Fruit fly (Drosophila melanogaster): ENCODE measurements around the gene Trp1.

Trp1 gene

dm6 chr2L:10004574-10004973, 4.6 kb upstream of the Trp1 start (continued):
- TF ChIP-seq nerfin-1 (tag; optimal IDR thresholded peaks at IDR 0.05) = peak; percentile 61
- no peak for TF ChIP-seq CG10209 (GFP tag; optimal IDR thresholded peaks at IDR 0.05)
- TF ChIP-seq esg (GFP tag; conservative IDR thresholded peaks at IDR 0.05) = no peak
- no peak for TF ChIP-seq dimm (GFP tag; IDR thresholded peaks at IDR 0.05)
- TF ChIP-seq oc (tag; optimal IDR thresholded peaks at IDR 0.05) = no peak
- peak; percentile 73 for TF ChIP-seq ci (GFP tag; IDR thresholded peaks at IDR 0.05)
- peak; percentile 17 for TF ChIP-seq HmgD (GFP tag; optimal IDR thresholded peaks at IDR 0.05)
- TF ChIP-seq zfh2 (GFP tag; optimal IDR thresholded peaks at IDR 0.05) = no peak
- no peak for TF ChIP-seq CG14014 (GFP tag; IDR thresholded peaks at IDR 0.05)
- TF ChIP-seq CG17912 (GFP tag; optimal IDR thresholded peaks at IDR 0.05) = peak; percentile 9
- TF ChIP-seq CG6689 (GFP tag; IDR thresholded peaks at IDR 0.05) = no peak
- peak; percentile 76 for TF ChIP-seq sd (tag; optimal IDR thresholded peaks at IDR 0.05)
- TF ChIP-seq CG4360 (GFP tag; IDR thresholded peaks at IDR 0.05) = peak; percentile 99
- TF ChIP-seq ab (GFP tag; optimal IDR thresholded peaks at IDR 0.05) = no peak
- no peak for TF ChIP-seq crc (GFP tag; optimal IDR thresholded peaks at IDR 0.05)
- peak; percentile 47 for TF ChIP-seq dm (GFP tag; optimal IDR thresholded peaks at IDR 0.05)
- TF ChIP-seq ro (GFP tag; IDR thresholded peaks at IDR 0.05) = no peak
- no peak for TF ChIP-seq salm (tag; optimal IDR thresholded peaks at IDR 0.05)
- TF ChIP-seq CG18764 (GFP tag; optimal IDR thresholded peaks at IDR 0.05) = no peak
- TF ChIP-seq onecut (GFP tag; IDR thresholded peaks at IDR 0.05) = no peak
- TF ChIP-seq bowl (GFP tag; IDR thresholded peaks at IDR 0.05) = no peak
- no peak for TF ChIP-seq ap (GFP tag; IDR thresholded peaks at IDR 0.05)
- no peak for TF ChIP-seq CG16815 (GFP tag; optimal IDR thresholded peaks at IDR 0.05)
- no peak for TF ChIP-seq CG17328 (GFP tag; IDR thresholded peaks at IDR 0.05)
- no peak for TF ChIP-seq CG2129 (GFP tag; IDR thresholded peaks at IDR 0.05; ENCODE audit: partially characterized antibody)
- TF ChIP-seq wek (GFP tag; optimal IDR thresholded peaks at IDR 0.05) = peak; percentile 15
- TF ChIP-seq NFAT (GFP tag; IDR thresholded peaks at IDR 0.05) = no peak
- peak; percentile 18; the same call in 1 of the 2 replicates for TF ChIP-seq Drgx (GFP tag; IDR thresholded peaks at IDR 0.05)
- no peak for TF ChIP-seq aop (GFP tag; IDR thresholded peaks at IDR 0.05)
- no peak for TF ChIP-seq Dip2 (GFP tag; IDR thresholded peaks at IDR 0.05)
- TF ChIP-seq CG4328 (GFP tag; optimal IDR thresholded peaks at IDR 0.05) = no peak
- TF ChIP-seq amos (GFP tag; IDR thresholded peaks at IDR 0.05; ENCODE audit: partially characterized antibody) = no peak
- TF ChIP-seq CG6654 (GFP tag; optimal IDR thresholded peaks at IDR 0.05) = no peak
- TF ChIP-seq mam (GFP tag; optimal IDR thresholded peaks at IDR 0.05) = no peak
- peak; percentile 24 for TF ChIP-seq jumu (GFP tag; optimal IDR thresholded peaks at IDR 0.05)
- TF ChIP-seq BEAF-32 (GFP tag; optimal IDR thresholded peaks at IDR 0.05) = no peak
- TF ChIP-seq kni (GFP tag; optimal IDR thresholded peaks at IDR 0.05) = peak; percentile 58
- no peak for TF ChIP-seq Bdp1 (GFP tag; optimal IDR thresholded peaks at IDR 0.05)
- peak; percentile 35; the same call in 1 of the 3 replicates for TF ChIP-seq CG6791 (GFP tag; IDR thresholded peaks at IDR 0.05; ENCODE audit: partially characterized antibody)
- no peak for TF ChIP-seq CG11456 (GFP tag; IDR thresholded peaks at IDR 0.05)
- TF ChIP-seq Optix (GFP tag; IDR thresholded peaks at IDR 0.05) = no peak
- TF ChIP-seq pros (GFP tag; optimal IDR thresholded peaks at IDR 0.05) = no peak
- TF ChIP-seq Lhr (GFP tag; optimal IDR thresholded peaks at IDR 0.05) = no peak
- no peak for TF ChIP-seq gt (GFP tag; IDR thresholded peaks at IDR 0.05)
- TF ChIP-seq sna (GFP tag; IDR thresholded peaks at IDR 0.05; ENCODE audit: partially characterized antibody) = 0 out of 2 replicates have a peak, but pooled peaks have one; percentile 44
- TF ChIP-seq row (GFP tag; IDR thresholded peaks at IDR 0.05) = no peak
- no peak for TF ChIP-seq ems (GFP tag; optimal IDR thresholded peaks at IDR 0.05)
- TF ChIP-seq az2 (GFP tag; optimal IDR thresholded peaks at IDR 0.05) = no peak
- TF ChIP-seq slp2 (GFP tag; optimal IDR thresholded peaks at IDR 0.05) = no peak
- TF ChIP-seq lab (GFP tag; optimal IDR thresholded peaks at IDR 0.05) = no peak
- TF ChIP-seq ham (GFP tag; IDR thresholded peaks at IDR 0.05) = no peak
- no peak for TF ChIP-seq TFAM (GFP tag; optimal IDR thresholded peaks at IDR 0.05)
